Fruit fly (Drosophila melanogaster): Measurements from ENCODE around the gene Cpr67Fa1.

dm6 chr3L:10924683-10925082, 34.9 kb downstream of the Cpr67Fa1 start:
- no peak for TF ChIP-seq pan (optimal IDR thresholded peaks at IDR 0.05)
- no peak for TF ChIP-seq CG8478 (optimal IDR thresholded peaks at IDR 0.05)
- no peak for TF ChIP-seq Dll (optimal IDR thresholded peaks at IDR 0.05)
- no peak for TF ChIP-seq usp (GFP tag; optimal IDR thresholded peaks at IDR 0.05)
- no peak for TF ChIP-seq EcR (GFP tag; optimal IDR thresholded peaks at IDR 0.05)

Measured in whole organism.